Worm (Caenorhabditis elegans) whole organism, L2 larva: Measurements from ENCODE around the gene F07H5.7.

Source experiments
- alr-1 ChIP-seq: fragments of 150-350 bp; optimal IDR thresholded peaks from 2 replicates; lab custom pipeline; 2014; ENCODE audit warnings: missing biosample characterization, missing genetic modification characterization
- gmeb-1 ChIP-seq: fragments of 150-350 bp; optimal IDR thresholded peaks from 2 replicates; lab custom pipeline; 2014; ENCODE audit warnings: missing biosample characterization, missing genetic modification characterization
- snpc-4 ChIP-seq: fragments of 150-350 bp; optimal IDR thresholded peaks from 2 replicates; lab custom pipeline; 2014; ENCODE audit warnings: missing biosample characterization, missing genetic modification characterization

- no peak for TF ChIP-seq alr-1 (tag; lab: Kevin White, UChicago)
- no peak for TF ChIP-seq gmeb-1 (tag; lab: Kevin White, UChicago)
- no peak for TF ChIP-seq snpc-4
Measured at ce11 chrII:8817225-8817624, 23.3 kb upstream of the F07H5.7 start.
